Worm (Caenorhabditis elegans) whole organism, L3 larva: Measurements from ENCODE around the gene msp-63.
A peak's percentile ranks its signal among the peaks of the same experiment; 100 is the strongest.

Experiments
- R02D3.7 ChIP-seq: fragments of 150-350 bp; optimal IDR thresholded peaks from 2 replicates; lab custom pipeline; 2014; ENCODE audit warnings: missing biosample characterization, missing genetic modification characterization
- ama-1 ChIP-seq: fragments of 150-350 bp; optimal IDR thresholded peaks from 2 replicates; lab custom pipeline; 2018
- ceh-9 ChIP-seq: sonication (generic microtip); optimal IDR thresholded peaks from 2 replicates; lab custom pipeline; 2018; ENCODE audit warnings: missing biosample characterization, missing genetic modification characterization
- egl-27 ChIP-seq: sonication (generic microtip); optimal IDR thresholded peaks from 4 replicates; lab custom pipeline; 2017; ENCODE audit warnings: missing biosample characterization, missing genetic modification reagents, missing genetic modification characterization
- elt-2 ChIP-seq: sonication (generic microtip); optimal IDR thresholded peaks from 2 replicates; lab custom pipeline; 2016; ENCODE audit warnings: missing genetic modification reagents, mild to moderate bottlenecking, missing genetic modification characterization, missing compliant biosample characterization
- fos-1 ChIP-seq: fragments of 150-350 bp; optimal IDR thresholded peaks from 2 replicates; lab custom pipeline; 2014; ENCODE audit warnings: missing biosample characterization, missing genetic modification characterization
- hmg-11 ChIP-seq: sonication (generic microtip); optimal IDR thresholded peaks from 2 replicates; lab custom pipeline; 2016; ENCODE audit warnings: missing genetic modification characterization, missing compliant biosample characterization
- lin-39 ChIP-seq: fragments of 150-350 bp; optimal IDR thresholded peaks from 2 replicates; lab custom pipeline; 2018; ENCODE audit warnings: missing biosample characterization, missing genetic modification reagents, missing genetic modification characterization
- pha-4 ChIP-seq: fragments of 150-350 bp; optimal IDR thresholded peaks from 2 replicates; lab custom pipeline; 2014; ENCODE audit warnings: missing biosample characterization, missing genetic modification reagents, missing genetic modification characterization
- skn-1 ChIP-seq: fragments of 150-350 bp; optimal IDR thresholded peaks from 2 replicates; lab custom pipeline; 2014; ENCODE audit warnings: missing biosample characterization, missing genetic modification characterization
- snpc-4 ChIP-seq: fragments of 150-350 bp; optimal IDR thresholded peaks from 2 replicates; lab custom pipeline; 2014; ENCODE audit warnings: missing biosample characterization, missing genetic modification characterization
- unc-62 ChIP-seq: fragments of 150-350 bp; sonication (generic microtip); optimal IDR thresholded peaks from 4 replicates; lab custom pipeline; 2014; ENCODE audit warnings: missing biosample characterization, missing genetic modification reagents, missing genetic modification characterization
- ztf-11 ChIP-seq: fragments of 150-350 bp; optimal IDR thresholded peaks from 2 replicates; lab custom pipeline; 2014; ENCODE audit warnings: missing biosample characterization, missing genetic modification characterization
- ztf-4 ChIP-seq: fragments of 150-350 bp; optimal IDR thresholded peaks from 2 replicates; lab custom pipeline; 2014; ENCODE audit warnings: missing biosample characterization, missing genetic modification characterization

DNA sequence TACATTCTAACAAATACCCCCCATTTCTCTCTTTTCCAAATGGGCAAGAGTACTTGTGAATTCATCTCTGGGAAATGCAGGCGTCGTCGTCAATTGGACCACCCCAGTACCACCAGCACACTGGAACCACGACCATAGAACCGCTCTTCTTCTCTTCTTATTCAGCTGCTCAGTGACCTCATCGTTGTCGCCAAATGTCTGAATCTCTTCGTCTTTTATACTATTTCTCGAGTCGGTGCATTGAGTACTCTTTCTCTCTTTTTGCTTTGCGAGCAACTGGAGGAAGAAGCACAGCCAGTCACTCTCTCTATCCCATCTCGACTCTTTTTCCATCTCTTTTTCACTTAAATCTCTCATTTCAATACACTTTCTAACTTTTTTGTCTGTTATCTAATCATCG lies 17.4 kb downstream of the msp-63 start:
- TF ChIP-seq pha-4 (tag; lab: Kevin White, UChicago) (no peak), elt-2 (tag; lab: Kevin White, UChicago) (no peak), hmg-11 (peak; percentile 56), ztf-4 (no peak), unc-62 (GFP tag; lab: Kevin White, UChicago) (no peak), egl-27 (tag; lab: Kevin White, UChicago) (no peak), ztf-11 (tag; lab: Kevin White, UChicago) (no peak), lin-39 (peak; percentile 1), skn-1 (peak; percentile 22), ama-1 (lab: Kevin White, UChicago) (no peak), snpc-4 (tag; lab: Kevin White, UChicago) (no peak), fos-1 (tag; lab: Kevin White, UChicago) (no peak), R02D3.7 (tag; lab: Kevin White, UChicago) (no peak), ceh-9 (tag; lab: Kevin White, UChicago) (no peak)
